Fruit fly (Drosophila melanogaster): ENCODE data around the gene AdamTS-A.

AdamTS-A gene

DNA sequence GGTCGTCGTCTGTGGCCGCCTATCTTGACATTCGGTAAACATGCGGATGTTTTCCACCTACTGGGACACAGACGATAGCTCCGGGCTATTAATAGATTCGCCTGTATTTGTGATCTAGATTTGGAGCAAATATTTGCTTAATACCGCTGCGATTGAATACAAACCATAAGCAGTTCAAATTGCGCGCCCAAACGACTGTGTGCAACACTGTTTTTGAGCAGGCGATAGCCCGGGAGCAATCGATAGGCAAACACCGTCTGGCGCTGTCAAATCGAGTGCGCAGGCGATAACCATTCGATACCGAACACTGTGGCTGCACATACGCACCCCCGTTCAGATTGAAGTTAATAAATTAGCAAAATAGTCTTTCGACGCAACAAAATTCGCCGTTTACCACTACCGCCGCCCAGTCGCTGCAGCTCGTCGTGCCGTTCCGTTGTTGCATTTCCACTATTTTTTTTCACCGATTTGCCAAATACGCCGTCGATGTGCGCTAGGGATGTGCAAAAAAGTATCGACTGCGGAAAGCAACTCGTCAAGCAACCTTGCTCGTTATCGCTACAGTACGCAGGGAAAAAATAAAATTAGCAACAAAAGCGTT, 67.8 kb downstream of the AdamTS-A start, which contains the start of gene Atx2:
Gene Atx2 (plus strand): TSS at position 293 of the 601 bp plus-strand sequence.
- TF ChIP-seq CG5204 (GFP tag; optimal IDR thresholded peaks at IDR 0.05) (peak; percentile 29), ovo (GFP tag; optimal IDR thresholded peaks at IDR 0.05) (peak; percentile 38), cnc (optimal IDR thresholded peaks at IDR 0.05) (no peak), toe (GFP tag; optimal IDR thresholded peaks at IDR 0.05) (peak; percentile 56), pad (GFP tag; optimal IDR thresholded peaks at IDR 0.05) (peak; percentile 31), Clk (GFP tag; optimal IDR thresholded peaks at IDR 0.05) (no peak), CG7101 (tag; optimal IDR thresholded peaks at IDR 0.05) (peak; percentile 57), CG12768 (GFP tag; optimal IDR thresholded peaks at IDR 0.05) (no peak), Crg-1 (GFP tag; optimal IDR thresholded peaks at IDR 0.05) (peak; percentile 80), Hr96 (GFP tag; optimal IDR thresholded peaks at IDR 0.05) (peak; percentile 62), CG33017 (tag; optimal IDR thresholded peaks at IDR 0.05) (no peak), CG1620 (GFP tag; optimal IDR thresholded peaks at IDR 0.05) (peak; percentile 64), CG14711 (tag; optimal IDR thresholded peaks at IDR 0.05) (peak; percentile 41), Mnt (GFP tag; optimal IDR thresholded peaks at IDR 0.05) (peak; percentile 49), CG7045 (GFP tag; optimal IDR thresholded peaks at IDR 0.05) (no peak), bab1 (GFP tag; optimal IDR thresholded peaks at IDR 0.05) (peak; percentile 62), kay (GFP tag; ENCODE audit: borderline replicate concordance) (no peak), CG11617 (GFP tag; optimal IDR thresholded peaks at IDR 0.05) (peak; percentile 20), cic (GFP tag; optimal IDR thresholded peaks at IDR 0.05) (peak; percentile 32), tj (GFP tag; optimal IDR thresholded peaks at IDR 0.05) (peak; percentile 44)

DNA sequence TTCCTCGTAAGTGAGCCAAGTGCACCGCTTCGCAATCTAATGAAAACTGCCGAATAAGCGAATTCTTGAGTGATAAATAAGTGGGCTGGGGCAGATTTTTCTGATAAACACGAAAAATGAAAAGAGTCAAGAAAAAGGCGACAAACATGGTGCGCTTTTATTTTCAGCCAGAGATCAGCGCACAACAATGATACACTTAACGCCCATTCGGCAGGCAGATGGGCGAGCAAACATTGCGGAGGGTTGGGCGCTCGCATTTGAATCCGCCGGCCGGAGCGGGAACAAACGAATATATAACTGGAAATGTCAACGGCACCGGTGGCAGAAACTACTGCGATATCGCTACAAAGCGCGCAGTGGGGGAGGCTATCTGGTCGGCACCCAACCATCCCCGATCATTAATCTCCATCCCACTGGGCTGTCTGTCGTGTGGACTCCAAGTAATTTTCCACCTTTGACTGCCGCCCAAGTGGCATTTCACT, 68.9 kb downstream of the AdamTS-A start, which contains the start of gene CG6125:
Gene CG6125 (minus strand): TSS at position 51 of the 482 bp plus-strand sequence.
- TF ChIP-seq CG33017 (tag; optimal IDR thresholded peaks at IDR 0.05) (no peak), cic (GFP tag; optimal IDR thresholded peaks at IDR 0.05) (peak; percentile 8), CG12768 (GFP tag; optimal IDR thresholded peaks at IDR 0.05) (peak; percentile 69), Hr96 (GFP tag; optimal IDR thresholded peaks at IDR 0.05) (no peak)

DNA sequence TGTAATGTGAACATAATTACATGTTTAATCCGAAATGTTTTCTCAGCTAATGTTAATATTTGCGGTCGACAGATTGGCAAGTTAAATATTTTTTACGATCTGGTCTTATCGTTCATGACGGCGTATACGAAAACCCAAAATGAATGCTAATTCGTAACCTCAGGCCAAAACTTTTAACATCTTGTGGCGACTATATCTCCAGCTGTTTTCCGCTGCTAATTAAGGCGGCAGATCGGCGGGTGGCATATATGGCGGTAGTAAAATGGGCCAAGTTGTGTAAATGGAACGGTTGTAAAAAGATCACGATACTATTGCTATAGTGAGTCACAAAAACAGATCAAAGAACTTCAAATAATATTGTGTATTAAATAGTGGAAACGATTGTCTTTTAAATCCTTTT, 69.6 kb downstream of the AdamTS-A start:
- TF ChIP-seq ovo (GFP tag; optimal IDR thresholded peaks at IDR 0.05): no peak
- TF ChIP-seq bab1 (GFP tag; optimal IDR thresholded peaks at IDR 0.05): no peak
- TF ChIP-seq CG14711 (tag; optimal IDR thresholded peaks at IDR 0.05): no peak
- TF ChIP-seq tj (GFP tag; optimal IDR thresholded peaks at IDR 0.05): no peak
- TF ChIP-seq CG12768 (GFP tag; optimal IDR thresholded peaks at IDR 0.05): no peak
- TF ChIP-seq Crg-1 (GFP tag; optimal IDR thresholded peaks at IDR 0.05): no peak
- TF ChIP-seq CG7045 (GFP tag; optimal IDR thresholded peaks at IDR 0.05): no peak
- no peak for TF ChIP-seq cic (GFP tag; optimal IDR thresholded peaks at IDR 0.05)
- no peak for TF ChIP-seq Hr96 (GFP tag; optimal IDR thresholded peaks at IDR 0.05)
- no peak for TF ChIP-seq CG7101 (tag; optimal IDR thresholded peaks at IDR 0.05)
- no peak for TF ChIP-seq toe (GFP tag; optimal IDR thresholded peaks at IDR 0.05)
- TF ChIP-seq cnc (optimal IDR thresholded peaks at IDR 0.05): no peak
- TF ChIP-seq kay (GFP tag; ENCODE audit: borderline replicate concordance): no peak
- no peak for TF ChIP-seq CG33017 (tag; optimal IDR thresholded peaks at IDR 0.05)
- TF ChIP-seq pad (GFP tag; optimal IDR thresholded peaks at IDR 0.05): no peak

DNA sequence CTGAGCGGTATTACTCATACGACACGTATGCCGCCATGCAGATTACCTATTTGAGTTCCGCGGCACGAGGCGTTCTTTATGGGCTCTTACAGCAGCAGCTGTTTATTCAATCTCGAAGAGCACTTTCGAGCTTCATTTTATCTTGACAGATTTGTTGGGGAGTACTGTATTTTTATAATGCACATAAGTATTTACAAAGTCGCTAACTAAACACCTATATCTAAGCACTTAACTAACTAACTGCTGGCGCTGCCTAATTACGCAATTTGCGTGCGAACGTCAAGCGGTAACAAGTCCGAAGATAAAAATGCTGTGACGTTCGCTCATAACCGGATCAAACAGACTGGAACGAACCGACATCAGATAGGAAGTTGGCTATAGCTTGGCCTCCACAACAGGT, 73.3 kb downstream of the AdamTS-A start:
- TF ChIP-seq CG7101 (tag; optimal IDR thresholded peaks at IDR 0.05) (peak; percentile 53), cic (GFP tag; optimal IDR thresholded peaks at IDR 0.05) (peak; percentile 82), Mnt (GFP tag; optimal IDR thresholded peaks at IDR 0.05) (peak; percentile 1), cnc (optimal IDR thresholded peaks at IDR 0.05) (no peak), Clk (GFP tag; optimal IDR thresholded peaks at IDR 0.05) (peak; percentile 46), CG33017 (tag; optimal IDR thresholded peaks at IDR 0.05) (peak; percentile 38), CG5204 (GFP tag; optimal IDR thresholded peaks at IDR 0.05) (peak; percentile 26), CG14711 (tag; optimal IDR thresholded peaks at IDR 0.05) (peak; percentile 41), CG1620 (GFP tag; optimal IDR thresholded peaks at IDR 0.05) (no peak), ovo (GFP tag; optimal IDR thresholded peaks at IDR 0.05) (peak; percentile 2), kay (GFP tag; ENCODE audit: borderline replicate concordance) (peak; percentile 83), Crg-1 (GFP tag; optimal IDR thresholded peaks at IDR 0.05) (no peak), tj (GFP tag; optimal IDR thresholded peaks at IDR 0.05) (no peak), CG11617 (GFP tag; optimal IDR thresholded peaks at IDR 0.05) (peak; percentile 14), pad (GFP tag; optimal IDR thresholded peaks at IDR 0.05) (peak; percentile 51), Hr96 (GFP tag; optimal IDR thresholded peaks at IDR 0.05) (no peak), bab1 (GFP tag; optimal IDR thresholded peaks at IDR 0.05) (no peak), toe (GFP tag; optimal IDR thresholded peaks at IDR 0.05) (peak; percentile 65), CG7045 (GFP tag; optimal IDR thresholded peaks at IDR 0.05) (peak; percentile 85), CG12768 (GFP tag; optimal IDR thresholded peaks at IDR 0.05) (peak; percentile 84)

DNA sequence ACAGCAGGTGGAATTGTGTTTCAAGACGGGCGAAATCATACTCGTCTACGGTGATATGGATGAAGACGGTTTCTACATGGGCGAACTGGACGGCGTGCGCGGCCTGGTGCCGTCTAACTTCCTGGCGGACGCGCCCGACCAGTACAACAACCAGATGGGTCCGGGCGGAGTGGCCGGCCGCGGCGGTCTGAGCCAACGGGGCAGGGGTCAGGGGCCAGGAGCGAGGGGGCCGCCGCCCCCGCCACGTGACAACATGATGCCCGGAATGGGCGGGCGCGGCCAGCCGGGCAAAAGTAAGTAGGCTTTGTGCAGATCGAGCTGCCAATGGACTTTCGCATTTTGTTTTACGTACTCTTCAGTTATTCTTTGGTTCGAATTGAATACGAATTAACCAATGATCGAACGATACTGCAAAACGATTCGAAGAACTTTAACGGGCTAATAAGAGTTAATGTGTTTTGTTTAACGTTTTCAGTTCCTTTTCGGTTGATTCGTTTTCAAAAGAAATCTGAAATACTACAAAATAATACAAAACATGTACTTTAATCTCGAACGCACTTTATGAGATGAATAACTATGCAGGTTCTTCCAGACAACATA, 82.7 kb downstream of the AdamTS-A start:
- TF ChIP-seq bab1 (GFP tag; optimal IDR thresholded peaks at IDR 0.05) (no peak), CG33017 (tag; optimal IDR thresholded peaks at IDR 0.05) (no peak), cnc (optimal IDR thresholded peaks at IDR 0.05) (no peak), Mnt (GFP tag; optimal IDR thresholded peaks at IDR 0.05) (no peak), CG7101 (tag; optimal IDR thresholded peaks at IDR 0.05) (no peak), ovo (GFP tag; optimal IDR thresholded peaks at IDR 0.05) (no peak), CG14711 (tag; optimal IDR thresholded peaks at IDR 0.05) (no peak), Clk (GFP tag; optimal IDR thresholded peaks at IDR 0.05) (no peak), cic (GFP tag; optimal IDR thresholded peaks at IDR 0.05) (no peak), pad (GFP tag; optimal IDR thresholded peaks at IDR 0.05) (no peak), CG5204 (GFP tag; optimal IDR thresholded peaks at IDR 0.05) (no peak), CG12768 (GFP tag; optimal IDR thresholded peaks at IDR 0.05) (no peak), CG1620 (GFP tag; optimal IDR thresholded peaks at IDR 0.05) (no peak), Crg-1 (GFP tag; optimal IDR thresholded peaks at IDR 0.05) (no peak), toe (GFP tag; optimal IDR thresholded peaks at IDR 0.05) (no peak), kay (GFP tag; ENCODE audit: borderline replicate concordance) (no peak)
